Fruit fly (Drosophila melanogaster): ENCODE data around the gene Cpr73D.

DNA sequence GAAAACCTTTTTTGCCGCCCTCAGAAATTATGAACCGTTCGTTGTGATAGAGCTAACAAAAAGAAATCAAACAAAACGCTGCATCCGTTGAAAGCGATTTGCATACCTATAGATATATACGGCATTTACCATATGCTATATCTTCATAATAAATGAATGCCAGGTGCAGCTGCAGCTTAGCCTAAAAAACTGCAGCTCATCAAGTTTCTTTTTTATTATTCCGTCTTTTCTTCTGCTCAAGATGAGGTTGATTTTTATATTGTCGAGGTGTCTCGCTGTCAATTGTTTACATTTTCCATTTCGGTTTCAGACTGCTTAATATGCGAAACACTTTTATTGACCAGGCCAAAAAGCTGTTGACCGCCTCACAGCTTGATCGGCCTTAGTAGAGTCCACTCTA, 20.9 kb upstream of the Cpr73D start:
- TF ChIP-seq CG8301 (tag; optimal IDR thresholded peaks at IDR 0.05) (no peak), CG32121 (GFP tag; IDR thresholded peaks at IDR 0.05) (no peak), EcR (GFP tag; optimal IDR thresholded peaks at IDR 0.05) (no peak), fd96Ca (GFP tag; IDR thresholded peaks at IDR 0.05) (no peak), CG13204 (GFP tag; optimal IDR thresholded peaks at IDR 0.05) (no peak)
